Fruit fly (Drosophila melanogaster) whole organism, embryonic: Measurements from ENCODE around the gene Mkp3.

Experiments used
- Aef1 ChIP-seq: fragments of 200-800 bp; sonication (Bioruptor generic); IDR thresholded peaks from 3 replicates; pipeline ENCODE4 v1.3.6; 2022; ENCODE audit warnings: missing biosample characterization, missing genetic modification characterization
- Antp ChIP-seq: fragments of 200-800 bp; sonication (Bioruptor generic); optimal IDR thresholded peaks from 3 replicates; lab custom pipeline; 2016; ENCODE audit warnings: missing biosample characterization, missing genetic modification characterization
- Bgb ChIP-seq: fragments of 200-800 bp; sonication (Bioruptor generic); IDR thresholded peaks from 2 replicates; pipeline ENCODE4 v1.3.6; 2022; ENCODE audit warnings: missing biosample characterization, missing genetic modification characterization; ENCODE audit not compliant: partially characterized antibody
- CG11456 ChIP-seq: fragments of 200-800 bp; sonication (Bioruptor generic); IDR thresholded peaks from 3 replicates; pipeline ENCODE4 v1.3.6; 2022; ENCODE audit warnings: missing biosample characterization, missing genetic modification characterization
- CG14860 ChIP-seq: fragments of 200-800 bp; sonication (Bioruptor generic); IDR thresholded peaks from 3 replicates; pipeline ENCODE4 v1.3.6; 2022; ENCODE audit warnings: missing biosample characterization, missing genetic modification characterization; ENCODE audit not compliant: partially characterized antibody
- CG1603 ChIP-seq: fragments of 200-800 bp; sonication (Bioruptor generic); optimal IDR thresholded peaks from 2 replicates; lab custom pipeline; 2019; ENCODE audit warnings: missing biosample characterization, mild to moderate bottlenecking, missing genetic modification characterization, moderate library complexity
- CG17359 ChIP-seq: fragments of 200-800 bp; sonication (Bioruptor generic); optimal IDR thresholded peaks from 3 replicates; lab custom pipeline; 2018; ENCODE audit warnings: missing biosample characterization, mild to moderate bottlenecking, missing genetic modification characterization, moderate library complexity
- CG17361 ChIP-seq: fragments of 200-800 bp; sonication (Bioruptor generic); IDR thresholded peaks from 3 replicates; pipeline ENCODE4 v1.3.6; 2022; ENCODE audit warnings: missing biosample characterization, missing genetic modification characterization
- CG17568 ChIP-seq: fragments of 200-800 bp; sonication (Bioruptor generic); optimal IDR thresholded peaks from 2 replicates; lab custom pipeline; 2018; ENCODE audit warnings: missing biosample characterization, mild to moderate bottlenecking, missing genetic modification characterization, moderate library complexity
- CG18011 ChIP-seq: fragments of 200-800 bp; sonication (Bioruptor generic); optimal IDR thresholded peaks from 2 replicates; lab custom pipeline; 2017; ENCODE audit warnings: missing biosample characterization, missing genetic modification characterization, mild to moderate bottlenecking, moderate library complexity, missing genotype
- CG2678 ChIP-seq: fragments of 200-800 bp; sonication (Bioruptor generic); optimal IDR thresholded peaks from 3 replicates; lab custom pipeline; 2019; ENCODE audit warnings: missing biosample characterization, mild to moderate bottlenecking, missing genetic modification characterization, moderate library complexity
- CG32772 ChIP-seq: fragments of 200-800 bp; sonication (Bioruptor generic); IDR thresholded peaks from 2 replicates; pipeline ENCODE4 v1.3.6; 2022; ENCODE audit warnings: missing biosample characterization, missing genetic modification characterization
- CG6683 ChIP-seq: fragments of 200-800 bp; sonication (Bioruptor generic); optimal IDR thresholded peaks from 2 replicates; lab custom pipeline; 2017; ENCODE audit warnings: missing biosample characterization, mild to moderate bottlenecking, missing genetic modification characterization, missing genetic modification reagents
- CG8290 ChIP-seq, 3 experiments: fragments of 200-800 bp; sonication (Bioruptor generic); optimal IDR thresholded peaks; 2 replicates each; lab custom pipeline; 2016 to 2019; ENCODE audit warnings: missing biosample characterization in 3 of 3, missing genetic modification characterization in 3 of 3, mild to moderate bottlenecking in 2 of 3, moderate library complexity in 1 of 3
- CG8478 ChIP-seq: fragments of >200 bp; optimal IDR thresholded peaks from 2 replicates; lab custom pipeline; 2018
- CG9876 ChIP-seq: fragments of 200-800 bp; sonication (Bioruptor generic); optimal IDR thresholded peaks from 2 replicates; lab custom pipeline; 2016; ENCODE audit warnings: missing biosample characterization, missing genetic modification characterization
- CTCF ChIP-seq: fragments of 200-800 bp; sonication (Bioruptor generic); optimal IDR thresholded peaks from 2 replicates; lab custom pipeline; 2017; ENCODE audit warnings: missing biosample characterization, mild to moderate bottlenecking, missing genetic modification characterization, moderate library complexity
- Chrac-16 ChIP-seq: fragments of 200-800 bp; sonication (Bioruptor generic); optimal IDR thresholded peaks from 3 replicates; lab custom pipeline; 2016; ENCODE audit warnings: missing biosample characterization, missing genetic modification characterization
- Dfd ChIP-seq, 2 experiments: fragments of >200 bp; optimal IDR thresholded peaks; 2 replicates each; lab custom pipeline; 2017; ENCODE audit warnings: missing biosample characterization in 2 of 2, missing genetic modification characterization in 2 of 2
- H2.0 ChIP-seq: fragments of 200-800 bp; sonication (Bioruptor generic); IDR thresholded peaks from 2 replicates; pipeline ENCODE4 v1.3.6; 2022; ENCODE audit warnings: missing biosample characterization, missing genetic modification characterization
- HHEX ChIP-seq: fragments of 200-800 bp; sonication (Bioruptor generic); optimal IDR thresholded peaks from 3 replicates; lab custom pipeline; 2017; ENCODE audit warnings: missing biosample characterization, mild to moderate bottlenecking, missing genetic modification characterization, missing genetic modification reagents
- HLH54F ChIP-seq: fragments of 200-800 bp; sonication (Bioruptor generic); optimal IDR thresholded peaks from 3 replicates; lab custom pipeline; 2016; ENCODE audit warnings: missing biosample characterization, missing genetic modification characterization
- HmgD ChIP-seq: fragments of 200-800 bp; sonication (Bioruptor generic); optimal IDR thresholded peaks from 3 replicates; lab custom pipeline; 2016; ENCODE audit warnings: missing biosample characterization, missing genetic modification characterization
- Hr78 ChIP-seq, 2 experiments: fragments of 200-800 bp in 1 of 2; fragments of >200 bp in 1 of 2; sonication (Bioruptor generic) in 1 of 2; optimal IDR thresholded peaks; 2 replicates each; lab custom pipeline; 2017 to 2019; ENCODE audit warnings: missing biosample characterization in 2 of 2, missing genetic modification characterization in 2 of 2, mild to moderate bottlenecking in 1 of 2, moderate library complexity in 1 of 2
- Kr ChIP-seq: fragments of 200-800 bp; sonication (Bioruptor generic); optimal IDR thresholded peaks from 2 replicates; lab custom pipeline; 2017; ENCODE audit warnings: missing biosample characterization, mild to moderate bottlenecking, missing genetic modification characterization
- Lhr ChIP-seq: fragments of 200-800 bp; sonication (Bioruptor generic); optimal IDR thresholded peaks from 3 replicates; lab custom pipeline; 2017; ENCODE audit warnings: mild to moderate bottlenecking, missing biosample characterization, missing genetic modification reagents, missing genetic modification characterization
- MTF-1 ChIP-seq: fragments of 200-800 bp; sonication (Bioruptor generic); optimal IDR thresholded peaks from 2 replicates; lab custom pipeline; 2018; ENCODE audit warnings: missing biosample characterization, mild to moderate bottlenecking, missing genetic modification characterization, borderline replicate concordance
- PHDP ChIP-seq: fragments of 200-800 bp; sonication (Bioruptor generic); optimal IDR thresholded peaks from 3 replicates; lab custom pipeline; 2018; ENCODE audit warnings: missing biosample characterization, mild to moderate bottlenecking, missing genetic modification characterization, moderate library complexity
- TFAM ChIP-seq: fragments of 200-800 bp; sonication (Bioruptor generic); optimal IDR thresholded peaks from 2 replicates; lab custom pipeline; 2017; ENCODE audit warnings: missing biosample characterization, missing genetic modification characterization, inconsistent platforms
- Tbp ChIP-seq: fragments of >200 bp; optimal IDR thresholded peaks from 2 replicates; lab custom pipeline; 2018; ENCODE audit warnings: missing biosample characterization, missing genetic modification characterization
- ab ChIP-seq: fragments of 200-800 bp; sonication (Bioruptor generic); optimal IDR thresholded peaks from 2 replicates; lab custom pipeline; 2016; ENCODE audit warnings: missing biosample characterization, missing genetic modification characterization
- ato ChIP-seq: fragments of 200-800 bp; sonication (Bioruptor generic); IDR thresholded peaks from 2 replicates; pipeline ENCODE4 v1.3.6; 2022; ENCODE audit warnings: missing biosample characterization, missing genetic modification characterization; ENCODE audit not compliant: partially characterized antibody
- bab2 ChIP-seq: fragments of 200-800 bp; sonication (Bioruptor generic); optimal IDR thresholded peaks from 2 replicates; lab custom pipeline; 2016; ENCODE audit warnings: missing biosample characterization, missing genetic modification characterization
- bbx ChIP-seq: fragments of 200-800 bp; sonication (Bioruptor generic); IDR thresholded peaks from 2 replicates; pipeline ENCODE4 v1.3.6; 2022; ENCODE audit warnings: missing biosample characterization, missing genetic modification characterization; ENCODE audit not compliant: partially characterized antibody
- cad ChIP-seq: fragments of >200 bp; optimal IDR thresholded peaks from 2 replicates; lab custom pipeline; 2017; ENCODE audit warnings: missing biosample characterization, missing genetic modification characterization
- esg ChIP-seq: fragments of 200-800 bp; sonication (Bioruptor generic); conservative IDR thresholded peaks from 2 replicates; pipeline ENCODE4 v1.3.6; 2022; ENCODE audit warnings: missing biosample characterization, missing genetic modification characterization
- gem ChIP-seq: fragments of 200-800 bp; sonication (Bioruptor generic); optimal IDR thresholded peaks from 2 replicates; lab custom pipeline; 2019; ENCODE audit warnings: missing biosample characterization, mild to moderate bottlenecking, missing genetic modification characterization, moderate library complexity
- ind ChIP-seq: fragments of 200-800 bp; sonication (Bioruptor generic); optimal IDR thresholded peaks from 3 replicates; lab custom pipeline; 2016; ENCODE audit warnings: missing biosample characterization, missing genetic modification characterization
- lov ChIP-seq, 2 experiments: fragments of 200-800 bp in 1 of 2; fragments of >200 bp in 1 of 2; sonication (Bioruptor generic) in 1 of 2; IDR thresholded peaks in 1 of 2; optimal IDR thresholded peaks in 1 of 2; 2 replicates in 1 of 2; 3 replicates in 1 of 2; pipeline versions ENCODE4 v1.3.6 to Lab custom; 2017 to 2022; ENCODE audit warnings: missing biosample characterization in 1 of 2, missing genetic modification characterization in 1 of 2
- onecut ChIP-seq: fragments of 200-800 bp; sonication (Bioruptor generic); IDR thresholded peaks from 2 replicates; pipeline ENCODE4 v1.3.6; 2022; ENCODE audit warnings: missing biosample characterization, missing genetic modification characterization
- phol ChIP-seq: fragments of 200-800 bp; sonication (Bioruptor generic); optimal IDR thresholded peaks from 3 replicates; lab custom pipeline; 2018; ENCODE audit warnings: missing biosample characterization, mild to moderate bottlenecking, missing genetic modification characterization, moderate library complexity
- sens-2 ChIP-seq: fragments of 200-800 bp; sonication (Bioruptor generic); IDR thresholded peaks from 2 replicates; pipeline ENCODE4 v1.3.6; 2022; ENCODE audit warnings: missing biosample characterization, missing genetic modification characterization
- sqz ChIP-seq: fragments of 200-800 bp; sonication (Bioruptor generic); optimal IDR thresholded peaks from 3 replicates; lab custom pipeline; 2018; ENCODE audit warnings: missing biosample characterization, mild to moderate bottlenecking, missing genetic modification characterization
- tup ChIP-seq: fragments of 200-800 bp; sonication (Bioruptor generic); optimal IDR thresholded peaks from 2 replicates; lab custom pipeline; 2016; ENCODE audit warnings: missing biosample characterization, mild to moderate bottlenecking, missing genetic modification characterization, moderate library complexity
- usp ChIP-seq: fragments of >200 bp; optimal IDR thresholded peaks from 2 replicates; lab custom pipeline; 2017; ENCODE audit warnings: missing biosample characterization, missing genetic modification characterization
- wor ChIP-seq: fragments of 200-800 bp; sonication (Bioruptor generic); IDR thresholded peaks from 2 replicates; pipeline ENCODE4 v1.3.6; 2022; ENCODE audit warnings: missing biosample characterization, missing genetic modification characterization
- yki ChIP-seq: fragments of >200 bp; optimal IDR thresholded peaks from 3 replicates; lab custom pipeline; 2018
- zen ChIP-seq: fragments of 200-800 bp; sonication (Bioruptor generic); optimal IDR thresholded peaks from 3 replicates; lab custom pipeline; 2018; ENCODE audit warnings: missing biosample characterization, mild to moderate bottlenecking, missing genetic modification characterization, moderate library complexity
- zen2 ChIP-seq: fragments of 200-800 bp; sonication (Bioruptor generic); IDR thresholded peaks from 3 replicates; pipeline ENCODE4 v1.3.6; 2022; ENCODE audit warnings: missing biosample characterization, missing genetic modification characterization; ENCODE audit not compliant: partially characterized antibody

Mkp3 gene

dm6 chr3L:19033154-19033811 is 52.9 kb downstream of the Mkp3 start (continued):
- peak; percentile 87 for TF ChIP-seq gem (tag; lab: Kevin White, UChicago)
- TF ChIP-seq zen2, result no peak
- no peak for TF ChIP-seq Aef1
- TF ChIP-seq CG17359, result peak; percentile 76
- TF ChIP-seq sqz, result peak; percentile 69
- peak; percentile 70 for TF ChIP-seq PHDP (tag; lab: Kevin White, UChicago)
- no peak for TF ChIP-seq Antp
- TF ChIP-seq CG17361 (GFP tag; lab: Robert Waterston, UW), result peak; percentile 89
- TF ChIP-seq CG9876 (GFP tag; lab: Kevin White, UChicago), result no peak
- TF ChIP-seq esg (GFP tag; lab: Robert Waterston, UW), result peak; percentile 55
- TF ChIP-seq CG18011 (GFP tag; lab: Kevin White, UChicago), result no peak
- TF ChIP-seq MTF-1 (GFP tag; lab: Kevin White, UChicago), result peak; percentile 35
- no peak for TF ChIP-seq CG8478
- TF ChIP-seq HmgD (GFP tag; lab: Kevin White, UChicago), result no peak
- no peak for TF ChIP-seq bab2 (GFP tag; lab: Kevin White, UChicago)
- no peak for TF ChIP-seq Kr (GFP tag; lab: Kevin White, UChicago)
- peak; percentile 80 for TF ChIP-seq CG2678 (tag; lab: Kevin White, UChicago)
- TF ChIP-seq onecut (GFP tag; lab: Robert Waterston, UW), result peak; percentile 72
- TF ChIP-seq CG14860, result no peak
- TF ChIP-seq wor (GFP tag; lab: Robert Waterston, UW), result peak; percentile 37; the same call in 1 of the 2 replicates
- TF ChIP-seq usp (GFP tag; lab: Kevin White, UChicago), result no peak
- TF ChIP-seq CG6683 (GFP tag; lab: Kevin White, UChicago), result no peak
- no peak for TF ChIP-seq HLH54F (GFP tag; lab: Kevin White, UChicago)
- TF ChIP-seq CG1603, result peak; percentile 33
- peak; percentile 77 for TF ChIP-seq Chrac-16 (GFP tag; lab: Kevin White, UChicago)
- no peak for TF ChIP-seq ato (GFP tag; lab: Robert Waterston, UW)
- no peak for TF ChIP-seq yki (lab: Kevin White, UChicago)
- peak; percentile 58 for TF ChIP-seq H2.0 (GFP tag; lab: Robert Waterston, UW)
- TF ChIP-seq ab (GFP tag; lab: Kevin White, UChicago), result no peak
- TF ChIP-seq sens-2, result peak; percentile 55
- no peak for TF ChIP-seq Tbp (GFP tag; lab: Kevin White, UChicago)
- TF ChIP-seq lov (optimal IDR thresholded peaks at IDR 0.05; lab: Kevin White, UChicago), result no peak
- peak; percentile 67; the same call in 1 of the 3 replicates for TF ChIP-seq lov (GFP tag; IDR thresholded peaks at IDR 0.05; lab: Robert Waterston, UW)
- peak in 1 of 2 experiments; percentile 51 for TF ChIP-seq Hr78 (GFP tag; optimal IDR thresholded peaks at IDR 0.05; lab: Kevin White, UChicago)
- no peak for TF ChIP-seq Bgb (GFP tag; lab: Robert Waterston, UW)
- peak; percentile 62 for TF ChIP-seq HHEX
- peak; percentile 44 for TF ChIP-seq ind
- TF ChIP-seq bbx (GFP tag; lab: Robert Waterston, UW), result no peak
- TF ChIP-seq CG11456 (GFP tag; lab: Robert Waterston, UW), result 0 out of 3 replicates have a peak, but pooled peaks have one; percentile 6
- TF ChIP-seq TFAM, result no peak
- no peak for TF ChIP-seq Dfd (GFP tag; optimal IDR thresholded peaks at IDR 0.05; lab: Kevin White, UChicago)
- peak; percentile 90 for TF ChIP-seq zen
- TF ChIP-seq tup (GFP tag; lab: Kevin White, UChicago), result peak; percentile 29
- peak; percentile 38 for TF ChIP-seq Lhr (GFP tag; lab: Kevin White, UChicago)
- peak; percentile 43 for TF ChIP-seq CG17568
- peak; percentile 57 for TF ChIP-seq CG8290 (GFP tag; optimal IDR thresholded peaks at IDR 0.05; lab: Kevin White, UChicago)
- peak in 1 of 2 experiments; percentile 60 for TF ChIP-seq CG8290 (tag; optimal IDR thresholded peaks at IDR 0.05; lab: Kevin White, UChicago)
- peak; percentile 87 for TF ChIP-seq phol (tag; lab: Kevin White, UChicago)
- peak; percentile 84 for TF ChIP-seq cad (GFP tag; lab: Kevin White, UChicago)
- TF ChIP-seq CTCF (GFP tag; lab: Kevin White, UChicago), result no peak
- peak; percentile 74 for TF ChIP-seq CG32772 (GFP tag; lab: Robert Waterston, UW)
